Fruit fly (Drosophila melanogaster) Kc167 (cell line): ENCODE measurements around the gene CG14891.

Experiments
- Myc ChIP-seq: fragments of >200 bp; optimal IDR thresholded peaks from 2 replicates; lab custom pipeline; 2017; ENCODE audit warnings: missing external identifiers
- Sin3A ChIP-seq: fragments of >200 bp; optimal IDR thresholded peaks from 2 replicates; lab custom pipeline; 2018; ENCODE audit warnings: missing external identifiers
- h ChIP-seq: fragments of >200 bp; optimal IDR thresholded peaks from 3 replicates; lab custom pipeline; 2018; ENCODE audit warnings: missing external identifiers
- insv ChIP-seq: fragments of >200 bp; optimal IDR thresholded peaks from 3 replicates; lab custom pipeline; 2018; ENCODE audit warnings: missing external identifiers
- psq ChIP-seq: fragments of >200 bp; optimal IDR thresholded peaks from 2 replicates; lab custom pipeline; 2017; ENCODE audit warnings: missing external identifiers
- ttk ChIP-seq: sonication (Bioruptor generic); optimal IDR thresholded peaks from 2 replicates; lab custom pipeline; 2017; ENCODE audit warnings: missing external identifiers

The CG14891 gene

DNA sequence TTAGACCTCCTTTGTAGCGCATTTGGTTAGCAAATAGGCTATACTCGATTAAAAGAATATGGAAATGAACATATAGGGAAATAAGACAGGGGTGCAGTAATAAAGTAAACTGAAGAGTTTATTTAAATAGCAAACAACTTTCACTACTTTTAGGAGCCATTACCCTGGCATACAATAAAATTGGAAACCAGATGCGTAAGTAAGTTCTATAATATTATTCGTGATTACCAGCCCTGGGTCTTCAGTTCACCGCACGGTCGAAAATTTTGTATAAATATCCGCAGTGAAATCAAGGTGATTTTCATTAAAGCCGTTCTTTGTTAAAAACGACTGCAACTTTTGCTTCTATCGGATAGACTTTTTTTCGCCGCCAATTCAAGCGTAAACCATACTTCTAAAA, 43.7 kb downstream of the CG14891 start, which contains the start of gene CG17562:
Gene CG17562, plus strand, starts transcription at position 301 of the 400 bp plus-strand sequence.
- TF ChIP-seq Myc (no peak), Sin3A (lab: Kevin White, UChicago) (no peak), h (lab: Kevin White, UChicago) (no peak), ttk (lab: Kevin White, UChicago) (no peak), insv (no peak), psq (lab: Kevin White, UChicago) (no peak)

DNA sequence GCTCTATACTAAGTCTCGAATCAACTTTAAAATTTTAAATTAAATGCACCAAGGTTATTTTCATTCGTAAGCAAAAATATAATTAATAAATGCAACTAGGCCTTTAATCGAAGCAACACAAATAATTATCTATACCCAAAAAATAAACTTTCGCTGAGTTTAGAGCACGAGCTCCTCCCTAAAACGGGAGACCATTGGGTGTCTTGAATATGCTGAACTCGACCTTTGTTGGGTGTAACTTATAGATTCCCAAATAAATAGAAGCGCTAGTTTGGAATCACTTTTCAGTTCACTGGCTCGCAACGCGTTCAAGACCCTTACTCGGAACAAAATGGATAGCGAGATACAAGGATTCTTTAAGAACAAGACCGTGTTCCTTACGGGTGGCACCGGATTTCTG, 46.3 kb downstream of the CG14891 start, which contains the start of gene CG17560:
Gene CG17560, plus strand, starts transcription at position 301 of the 400 bp plus-strand sequence.
- no peak for TF ChIP-seq Myc
- TF ChIP-seq psq (lab: Kevin White, UChicago), result no peak
- TF ChIP-seq ttk (lab: Kevin White, UChicago), result no peak
- no peak for TF ChIP-seq insv

DNA sequence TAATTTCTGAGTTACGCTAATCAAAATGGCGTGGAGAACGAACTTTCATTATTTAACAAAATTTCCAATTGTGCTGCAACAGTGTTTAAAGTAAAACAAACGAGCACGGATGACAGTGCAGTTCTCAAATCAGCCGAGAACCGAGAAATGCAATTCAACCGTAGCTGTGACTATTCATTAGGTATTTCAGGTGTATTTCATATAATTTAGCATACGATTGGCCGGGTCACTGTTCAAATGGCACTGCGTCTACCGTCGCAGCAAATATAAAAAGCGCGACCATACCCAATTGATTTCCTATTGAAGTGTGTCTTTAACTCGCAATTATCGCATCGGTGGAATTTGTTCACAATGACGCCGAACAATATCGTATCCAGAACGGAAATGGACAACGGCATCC, 49.2 kb downstream of the CG14891 start, which contains the start of gene CG14893:
Gene CG14893, plus strand, starts transcription at position 301 of the 400 bp plus-strand sequence.
- no peak for TF ChIP-seq h (lab: Kevin White, UChicago)
- TF ChIP-seq Sin3A (lab: Kevin White, UChicago), result no peak
- no peak for TF ChIP-seq psq (lab: Kevin White, UChicago)
- no peak for TF ChIP-seq Myc
